In the genomic region with DNA sequence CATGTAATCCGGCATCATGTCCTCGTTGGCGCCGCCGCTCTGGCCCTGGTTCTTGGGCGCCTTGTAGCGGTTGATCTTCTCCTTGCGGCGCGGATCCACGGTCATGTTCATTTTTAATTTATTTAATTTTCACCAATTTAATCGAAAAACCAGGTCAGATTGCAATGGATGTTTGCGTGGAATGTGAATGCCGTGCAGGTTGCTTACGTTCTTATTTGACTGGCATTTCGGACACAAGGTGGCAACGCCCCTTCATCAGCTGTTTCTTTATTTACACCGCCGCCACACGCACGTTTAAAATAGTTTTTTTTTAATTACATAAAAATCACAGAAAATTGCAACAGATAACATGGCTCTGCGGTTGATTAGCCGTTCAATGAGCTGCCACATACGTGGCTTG, we compare ENCODE assay signal across 4 fruit fly cellular contexts.
TF ChIP-seq lines count a peak whose summit lies in the region.

A gene (minus strand): TSS at position 170 of the 400 bp plus-strand sequence.
A gene (plus strand): TSS at position 254 of the 400 bp plus-strand sequence.

- TF ChIP-seq CTCF in whole organism, embryonic (GFP tag; optimal IDR thresholded peaks at IDR 0.05; lab: Kevin White, UChicago) = no peak

TF ChIP-seq in whole organism, adult, 20 proteins besides CTCF, POLR2A, EP300 and RAD21:
- TF ChIP-seq CG5204 (GFP tag; optimal IDR thresholded peaks at IDR 0.05; lab: Kevin White, UChicago) = no peak
- TF ChIP-seq Mnt (GFP tag; optimal IDR thresholded peaks at IDR 0.05; lab: Kevin White, UChicago) = peak; percentile 73
- TF ChIP-seq ovo (GFP tag; optimal IDR thresholded peaks at IDR 0.05; lab: Kevin White, UChicago) = no peak
- peak; percentile 30 for TF ChIP-seq bab1 (GFP tag; optimal IDR thresholded peaks at IDR 0.05; lab: Kevin White, UChicago)
- peak; percentile 10 for TF ChIP-seq CG11617 (GFP tag; optimal IDR thresholded peaks at IDR 0.05; lab: Kevin White, UChicago)

TF ChIP-seq in whole organism, embryonic, 481 proteins besides CTCF, POLR2A, EP300 and RAD21 (continues in another document):
- TF ChIP-seq YL-1 (GFP tag; optimal IDR thresholded peaks at IDR 0.05; lab: Kevin White, UChicago) = peak; percentile 87
- TF ChIP-seq E2f2 (GFP tag; IDR thresholded peaks at IDR 0.05; lab: Robert Waterston, UW) = peak; percentile 65
- peak; percentile 57 for TF ChIP-seq Hr3 (GFP tag; optimal IDR thresholded peaks at IDR 0.05; lab: Kevin White, UChicago)
- TF ChIP-seq CG32532 (GFP tag; IDR thresholded peaks at IDR 0.05; lab: Robert Waterston, UW) = 0 out of 2 replicates have a peak, but pooled peaks have one; percentile 8
- no peak for TF ChIP-seq CG13123 (GFP tag; optimal IDR thresholded peaks at IDR 0.05; lab: Kevin White, UChicago)
- TF ChIP-seq CG12659 (GFP tag; optimal IDR thresholded peaks at IDR 0.05; lab: Kevin White, UChicago) = peak; percentile 55
- peak in 1 of 2 experiments; percentile 84 for TF ChIP-seq insv (GFP tag; optimal IDR thresholded peaks at IDR 0.05; lab: Kevin White, UChicago)
- 0 out of 3 replicates have a peak, but pooled peaks have one; percentile 18 for TF ChIP-seq CG6791 (GFP tag; IDR thresholded peaks at IDR 0.05; lab: Robert Waterston, UW; ENCODE audit: partially characterized antibody)
- TF ChIP-seq zfh1 (GFP tag; IDR thresholded peaks at IDR 0.05; lab: Robert Waterston, UW) = no peak
- peak; percentile 38 for TF ChIP-seq sens (GFP tag; lab: Kevin White, UChicago)
- TF ChIP-seq row (GFP tag; IDR thresholded peaks at IDR 0.05; lab: Robert Waterston, UW) = peak; percentile 48
- TF ChIP-seq MESR4 (GFP tag; optimal IDR thresholded peaks at IDR 0.05; lab: Kevin White, UChicago) = peak; percentile 73
- peak; percentile 6 for TF ChIP-seq CG13624 (GFP tag; optimal IDR thresholded peaks at IDR 0.05; lab: Kevin White, UChicago)
- TF ChIP-seq gcm2 (GFP tag; optimal IDR thresholded peaks at IDR 0.05; lab: Kevin White, UChicago) = no peak
- TF ChIP-seq CG34224 (GFP tag; IDR thresholded peaks at IDR 0.05; lab: Robert Waterston, UW; ENCODE audit: partially characterized antibody) = 0 out of 3 replicates have a peak, but pooled peaks have one; percentile 14
- TF ChIP-seq sd (tag; optimal IDR thresholded peaks at IDR 0.05; lab: Kevin White, UChicago) = peak; percentile 68
- TF ChIP-seq CG13287 (GFP tag; IDR thresholded peaks at IDR 0.05; lab: Robert Waterston, UW; ENCODE audit: partially characterized antibody) = peak; percentile 39
- peak; percentile 70 for TF ChIP-seq Med (GFP tag; lab: Kevin White, UChicago)
- TF ChIP-seq dm (GFP tag; optimal IDR thresholded peaks at IDR 0.05; lab: Kevin White, UChicago) = peak; percentile 51
- TF ChIP-seq CG9609 (GFP tag; optimal IDR thresholded peaks at IDR 0.05; lab: Kevin White, UChicago) = no peak
- TF ChIP-seq pan (optimal IDR thresholded peaks at IDR 0.05; lab: Kevin White, UChicago) = no peak
- TF ChIP-seq pan (GFP tag; optimal IDR thresholded peaks at IDR 0.05 in 1 of 2, IDR thresholded peaks at IDR 0.05 in 1 of 2) = peak in 1 of 2 experiments; percentile 10
- peak; percentile 33; the same call in 1 of the 3 replicates for TF ChIP-seq CG34422 (GFP tag; IDR thresholded peaks at IDR 0.05; lab: Robert Waterston, UW)
- TF ChIP-seq HmgZ (tag; optimal IDR thresholded peaks at IDR 0.05; lab: Kevin White, UChicago) = peak; percentile 43
- TF ChIP-seq CG4617 (GFP tag; optimal IDR thresholded peaks at IDR 0.05; lab: Kevin White, UChicago; ENCODE audit: borderline replicate concordance) = peak; percentile 75

TF ChIP-seq in whole organism, prepupa, 60 proteins besides CTCF, POLR2A, EP300 and RAD21:
- TF ChIP-seq fkh (GFP tag; optimal IDR thresholded peaks at IDR 0.05; lab: Kevin White, UChicago) (peak; percentile 81), CG11902 (GFP tag; optimal IDR thresholded peaks at IDR 0.05; lab: Kevin White, UChicago) (no peak), Eip78C (GFP tag; lab: Kevin White, UChicago) (peak; percentile 64), CG3032 (tag; optimal IDR thresholded peaks at IDR 0.05; lab: Kevin White, UChicago) (no peak), dac (GFP tag; optimal IDR thresholded peaks at IDR 0.05; lab: Kevin White, UChicago) (no peak), svp (GFP tag; lab: Kevin White, UChicago) (peak; percentile 56), Sox14 (GFP tag; optimal IDR thresholded peaks at IDR 0.05; lab: Kevin White, UChicago) (peak; percentile 34), achi (GFP tag; optimal IDR thresholded peaks at IDR 0.05; lab: Kevin White, UChicago) (no peak), CG31627 (GFP tag; optimal IDR thresholded peaks at IDR 0.05; lab: Kevin White, UChicago) (no peak), acj6 (GFP tag; optimal IDR thresholded peaks at IDR 0.05; lab: Kevin White, UChicago) (no peak), CG11762 (GFP tag; optimal IDR thresholded peaks at IDR 0.05; lab: Kevin White, UChicago; ENCODE audit: insufficient read depth) (no peak), CG1621 (tag; optimal IDR thresholded peaks at IDR 0.05; lab: Kevin White, UChicago) (no peak), esn (GFP tag; optimal IDR thresholded peaks at IDR 0.05; lab: Kevin White, UChicago) (no peak), dsx (GFP tag; optimal IDR thresholded peaks at IDR 0.05; lab: Kevin White, UChicago; ENCODE audit: poor library complexity, severe bottlenecking) (no peak), Ets21C (GFP tag; optimal IDR thresholded peaks at IDR 0.05; lab: Kevin White, UChicago) (no peak)

TF ChIP-seq in whole organism, wandering third instar larva, 38 proteins besides CTCF, POLR2A, EP300 and RAD21:
- TF ChIP-seq Hnf4 (GFP tag; optimal IDR thresholded peaks at IDR 0.05; lab: Kevin White, UChicago) (peak; percentile 13), Hr83 (GFP tag; optimal IDR thresholded peaks at IDR 0.05; lab: Kevin White, UChicago; ENCODE audit: poor library complexity, severe bottlenecking) (peak; percentile 35), Myc (optimal IDR thresholded peaks at IDR 0.05; lab: Kevin White, UChicago) (peak; percentile 20), Mio (GFP tag; optimal IDR thresholded peaks at IDR 0.05; lab: Kevin White, UChicago) (no peak)
